Worm (Caenorhabditis elegans) whole organism, L4/young adult: ENCODE measurements around the gene tiar-1.
"Not testable (repeated sequence)": the region's sequence is repeated elsewhere in the genome, so short reads cannot be mapped to it uniquely, and the experiment has no call there.

Experiments
- W03F9.2 ChIP-seq: fragments of 150-350 bp; optimal IDR thresholded peaks from 2 replicates; lab custom pipeline; 2014; ENCODE audit warnings: missing biosample characterization, missing genetic modification characterization
- dao-5 ChIP-seq: sonication (generic microtip); optimal IDR thresholded peaks from 2 replicates; lab custom pipeline; 2016; ENCODE audit warnings: missing genotype, missing genetic modification characterization, moderate library complexity, missing compliant biosample characterization
- him-1 ChIP-seq: sonication (generic microtip); optimal IDR thresholded peaks from 2 replicates; lab custom pipeline; 2016; ENCODE audit warnings: missing genotype, missing genetic modification reagents, missing genetic modification characterization, missing compliant biosample characterization

tiar-1 gene

DNA sequence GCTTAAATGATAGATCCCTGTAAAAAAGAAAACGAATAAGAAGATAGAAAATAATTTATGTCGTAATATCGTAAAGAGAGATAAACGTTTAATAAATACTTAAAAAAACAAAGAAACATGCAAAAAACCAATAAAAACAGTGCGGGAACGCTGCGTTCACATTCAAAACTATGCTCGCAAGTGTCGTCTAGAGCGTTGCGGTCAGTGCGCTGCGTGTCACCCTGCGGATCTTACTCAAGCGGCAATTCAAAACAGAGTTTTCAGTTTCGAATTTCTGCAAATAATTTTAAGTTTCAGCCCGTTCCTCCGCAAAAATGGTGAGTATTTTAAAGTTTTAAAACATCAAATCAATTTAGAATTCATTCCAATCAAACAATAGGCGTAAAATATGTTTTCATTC lies at the start of gene tiar-1, which contains the start of gene lelo-4:
TSS of gene tiar-1 (minus strand) at position 17 of the 400 bp plus-strand sequence.
TSS of gene lelo-4 (plus strand) at position 118 of the 400 bp plus-strand sequence.
- TF ChIP-seq W03F9.2 (tag; lab: Kevin White, UChicago) (peak; percentile 74), him-1 (tag; lab: Kevin White, UChicago) (peak; percentile 35), dao-5 (tag; lab: Kevin White, UChicago) (no peak)

- not testable (repeated sequence) for TF ChIP-seq him-1, dao-5, W03F9.2 (tag; lab: Kevin White, UChicago)
Observed at ce11 chrII:5757656-5758055, 43.0 kb upstream of the tiar-1 start, which contains the start of the genes F10C1.3 and F10C1.23. Gene F10C1.3, minus strand, starts transcription at chrII:5757756. Gene F10C1.23, plus strand, starts transcription at chrII:5758040.

DNA sequence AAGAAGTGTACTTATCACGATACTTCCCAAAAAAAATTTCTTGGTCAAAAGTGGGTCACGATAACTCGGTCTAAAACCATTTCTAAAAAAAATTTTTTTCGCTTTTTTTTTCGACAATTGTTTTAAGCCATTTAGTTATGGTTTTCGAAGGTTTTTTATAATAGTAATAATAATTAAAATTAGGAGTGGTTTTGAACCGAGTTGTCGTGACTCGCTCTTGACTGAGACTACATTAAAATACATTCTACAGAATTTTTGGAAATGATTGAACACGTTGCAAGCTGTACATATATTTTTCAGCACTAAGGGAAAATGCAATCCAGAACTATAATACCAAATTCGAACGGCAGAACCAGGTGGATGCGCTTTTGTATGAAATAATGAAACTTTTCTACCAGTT lies 39.5 kb upstream of the tiar-1 start, which contains the start of gene F10C1.8:
TSS of gene F10C1.8 (plus strand) at position 301 of the 400 bp plus-strand sequence.
- no peak for TF ChIP-seq dao-5 (tag; lab: Kevin White, UChicago)
- no peak for TF ChIP-seq him-1 (tag; lab: Kevin White, UChicago)

DNA sequence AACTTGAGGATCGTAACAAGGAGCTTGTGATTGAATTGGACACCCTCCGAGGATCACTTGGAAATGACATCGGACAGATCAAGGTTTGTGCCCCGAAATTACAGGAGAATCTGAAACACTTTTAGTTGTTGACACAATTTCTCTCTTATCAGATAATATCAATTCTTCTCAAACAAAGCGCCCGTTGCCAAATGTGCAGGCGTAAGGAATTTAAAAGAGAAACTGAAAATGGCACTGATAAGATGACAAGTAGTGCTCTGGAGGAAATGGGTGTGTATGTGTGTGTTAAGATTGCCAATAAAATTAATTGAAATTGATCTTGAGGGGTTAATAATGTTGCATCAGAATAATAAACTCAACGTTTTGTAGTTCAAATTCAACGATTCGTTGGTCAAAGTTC lies 36.7 kb upstream of the tiar-1 start:
- no peak for TF ChIP-seq dao-5 (tag; lab: Kevin White, UChicago)
- no peak for TF ChIP-seq him-1 (tag; lab: Kevin White, UChicago)
- no peak for TF ChIP-seq W03F9.2 (tag; lab: Kevin White, UChicago)

DNA sequence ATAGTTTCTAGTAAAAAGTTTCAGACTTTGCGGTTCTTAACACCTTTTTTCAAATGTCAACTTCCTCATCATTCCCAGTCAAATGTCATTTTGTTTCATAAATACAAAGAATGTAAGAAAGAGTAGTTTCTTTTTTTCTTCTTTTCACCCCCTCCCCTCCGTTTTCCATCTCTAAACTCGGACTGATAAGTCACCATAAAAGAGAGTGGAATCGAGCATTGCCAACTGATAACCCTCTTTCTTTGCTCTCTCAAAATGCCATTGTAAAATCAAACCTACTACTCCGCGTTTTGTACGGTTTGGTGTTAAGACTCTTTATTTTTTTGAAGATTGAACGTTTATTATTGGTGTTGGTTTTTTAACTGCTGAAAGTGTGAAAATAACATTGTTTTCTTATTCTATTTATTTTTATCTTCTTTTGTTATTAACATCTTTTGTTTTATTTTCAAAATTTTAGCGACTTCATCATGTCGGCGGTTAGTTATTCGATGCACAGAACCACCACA lies 35.2 kb upstream of the tiar-1 start, which contains the start of gene ifb-2:
TSS of gene ifb-2 (plus strand) at position 456 of the 506 bp plus-strand sequence.
- TF ChIP-seq dao-5 (tag; lab: Kevin White, UChicago) (no peak), him-1 (tag; lab: Kevin White, UChicago) (no peak), W03F9.2 (tag; lab: Kevin White, UChicago) (no peak)

- TF ChIP-seq W03F9.2 (tag; lab: Kevin White, UChicago) (no peak), dao-5 (tag; lab: Kevin White, UChicago) (no peak), him-1 (tag; lab: Kevin White, UChicago) (no peak)
Observed at ce11 chrII:5748395-5748794, 33.8 kb upstream of the tiar-1 start.

- TF ChIP-seq dao-5 (tag; lab: Kevin White, UChicago) (no peak), W03F9.2 (tag; lab: Kevin White, UChicago) (no peak), him-1 (tag; lab: Kevin White, UChicago) (no peak)
Observed at ce11 chrII:5747312-5747711, 32.7 kb upstream of the tiar-1 start.

DNA sequence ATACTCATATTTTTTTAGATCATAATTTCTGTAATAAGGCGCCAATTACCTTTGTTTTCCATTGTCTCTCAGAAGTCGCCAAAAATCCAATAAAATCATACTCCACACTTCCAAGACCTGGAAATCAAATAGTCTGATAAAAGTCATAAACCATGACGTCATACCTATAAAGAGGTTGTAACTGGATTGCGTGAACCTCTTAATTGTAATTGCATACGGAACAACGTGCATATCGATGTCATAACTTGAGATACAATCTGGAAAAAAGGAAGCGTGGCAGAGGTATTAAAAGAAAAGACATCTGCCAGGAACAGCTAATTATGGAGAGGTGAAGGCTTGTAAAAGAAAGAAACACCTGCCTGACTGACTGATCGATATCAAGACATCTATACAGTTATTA lies 30.5 kb upstream of the tiar-1 start, which contains the start of gene F10C1.9:
TSS of gene F10C1.9 (minus strand) at position 197 of the 400 bp plus-strand sequence.
- TF ChIP-seq dao-5 (tag; lab: Kevin White, UChicago) (no peak), him-1 (tag; lab: Kevin White, UChicago) (no peak), W03F9.2 (tag; lab: Kevin White, UChicago) (no peak)

- TF ChIP-seq him-1 (tag; lab: Kevin White, UChicago), result no peak
- no peak for TF ChIP-seq W03F9.2 (tag; lab: Kevin White, UChicago)
- TF ChIP-seq dao-5 (tag; lab: Kevin White, UChicago), result no peak
Observed at ce11 chrII:5744342-5744741, 29.7 kb upstream of the tiar-1 start.

ce11 chrII:5742767-5743166 lies 28.1 kb upstream of the tiar-1 start:
- TF ChIP-seq dao-5 (tag; lab: Kevin White, UChicago), result no peak
- no peak for TF ChIP-seq W03F9.2 (tag; lab: Kevin White, UChicago)
- no peak for TF ChIP-seq him-1 (tag; lab: Kevin White, UChicago)

- TF ChIP-seq W03F9.2 (tag; lab: Kevin White, UChicago) (no peak), dao-5 (tag; lab: Kevin White, UChicago) (no peak), him-1 (tag; lab: Kevin White, UChicago) (no peak)
Observed at ce11 chrII:5738795-5739194, 24.2 kb upstream of the tiar-1 start, which contains the start of gene hlh-14. Gene hlh-14, minus strand, starts transcription at chrII:5738895.

DNA sequence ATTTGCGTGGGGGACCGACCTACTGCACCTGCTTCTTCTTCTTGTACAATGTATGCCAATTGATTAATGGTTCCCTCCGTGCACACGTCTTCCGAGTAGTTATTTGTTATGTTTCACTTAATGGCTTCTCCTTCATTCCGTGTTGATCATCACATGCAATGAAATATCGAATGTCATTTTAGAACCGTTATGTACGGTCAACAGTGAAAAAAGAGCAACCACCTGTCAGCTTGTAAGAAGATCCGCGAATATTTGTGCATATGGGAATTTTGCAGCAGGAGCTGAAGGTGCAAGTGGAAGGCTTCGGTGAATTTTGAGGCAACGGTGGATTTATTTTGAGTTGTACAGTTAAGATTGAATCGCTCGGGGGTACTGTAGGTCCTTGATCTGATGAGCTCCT lies 22.0 kb upstream of the tiar-1 start:
- no peak for TF ChIP-seq him-1 (tag; lab: Kevin White, UChicago)
- TF ChIP-seq W03F9.2 (tag; lab: Kevin White, UChicago), result no peak
- TF ChIP-seq dao-5 (tag; lab: Kevin White, UChicago), result no peak

DNA sequence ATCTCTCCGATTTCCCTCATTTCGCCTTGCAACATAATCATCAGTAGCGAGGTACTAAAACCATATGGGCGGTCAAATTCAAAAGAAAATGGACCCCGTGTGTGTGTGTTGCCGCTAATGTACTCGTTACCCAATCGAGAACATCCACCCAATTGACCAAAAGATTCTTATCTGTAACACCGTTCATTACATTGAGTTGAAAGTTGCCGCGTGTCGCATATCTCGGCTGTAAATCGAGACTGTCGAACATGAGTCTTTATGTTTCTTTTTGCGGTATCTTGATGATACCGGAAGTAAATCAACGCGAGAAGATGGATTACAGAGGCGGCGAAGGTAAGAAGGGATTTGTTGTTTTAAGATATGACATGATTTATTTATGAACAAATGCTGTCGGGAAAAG lies 21.1 kb upstream of the tiar-1 start:
- no peak for TF ChIP-seq him-1 (tag; lab: Kevin White, UChicago)
- TF ChIP-seq dao-5 (tag; lab: Kevin White, UChicago), result no peak
- no peak for TF ChIP-seq W03F9.2 (tag; lab: Kevin White, UChicago)

DNA sequence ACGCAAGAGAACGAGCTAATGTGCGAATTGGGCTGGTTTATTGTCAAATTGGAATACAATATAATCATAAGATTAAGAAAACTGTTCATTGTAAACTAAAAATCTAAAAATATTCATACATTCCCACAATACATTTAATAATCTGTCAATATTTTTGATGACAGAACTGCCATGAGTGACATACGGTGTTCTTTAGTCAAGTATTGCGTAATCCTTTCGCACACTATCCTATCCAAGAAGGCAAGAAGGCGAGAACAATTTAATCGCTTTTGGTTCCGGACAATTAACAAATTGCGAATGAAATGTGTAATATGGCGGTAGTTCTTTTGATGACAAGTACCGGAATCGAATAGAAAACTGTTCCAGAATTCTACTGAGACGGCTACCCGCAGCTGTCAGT lies 20.3 kb upstream of the tiar-1 start:
- TF ChIP-seq W03F9.2 (tag; lab: Kevin White, UChicago), result no peak
- TF ChIP-seq dao-5 (tag; lab: Kevin White, UChicago), result no peak
